Worm (Caenorhabditis elegans) whole organism, early embryonic: ENCODE measurements around the gene C06G4.4.

Source experiments
- B0310.2 ChIP-seq: sonication (generic microtip); optimal IDR thresholded peaks from 2 replicates; lab custom pipeline; 2016; ENCODE audit warnings: mild to moderate bottlenecking, missing genetic modification characterization, missing compliant biosample characterization
- aly-1 ChIP-seq: sonication (generic microtip); optimal IDR thresholded peaks from 2 replicates; lab custom pipeline; 2016; ENCODE audit warnings: missing genetic modification characterization, missing compliant biosample characterization
- ama-1 ChIP-seq: fragments of 150-350 bp; optimal IDR thresholded peaks from 2 replicates; lab custom pipeline; 2014
- ceh-13 ChIP-seq: fragments of 200-800 bp; sonication (Bioruptor generic); optimal IDR thresholded peaks from 2 replicates; lab custom pipeline; 2018; ENCODE audit warnings: mild to moderate bottlenecking, missing genetic modification characterization, missing compliant biosample characterization
- ets-7 ChIP-seq: sonication (generic microtip); optimal IDR thresholded peaks from 2 replicates; lab custom pipeline; 2016; ENCODE audit warnings: missing genotype, missing genetic modification characterization, missing compliant biosample characterization
- flt-1 ChIP-seq: fragments of 200-800 bp; sonication (Bioruptor generic); IDR thresholded peaks from 2 replicates; pipeline ENCODE4 v1.3.6; 2022; ENCODE audit warnings: missing genetic modification characterization, missing compliant biosample characterization
- hmbx-1 ChIP-seq: sonication (generic microtip); optimal IDR thresholded peaks from 2 replicates; lab custom pipeline; 2016; ENCODE audit warnings: mild to moderate bottlenecking, missing genetic modification characterization, missing compliant biosample characterization
- hmg-4 ChIP-seq: fragments of 200-800 bp; sonication (Bioruptor generic); optimal IDR thresholded peaks from 2 replicates; lab custom pipeline; 2018; ENCODE audit warnings: mild to moderate bottlenecking, missing genetic modification characterization, missing compliant biosample characterization
- hnd-1 ChIP-seq: sonication (generic microtip); optimal IDR thresholded peaks from 2 replicates; lab custom pipeline; 2016; ENCODE audit warnings: missing genetic modification characterization, missing compliant biosample characterization
- pes-1 ChIP-seq: fragments of 200-800 bp; sonication (Bioruptor generic); IDR thresholded peaks from 2 replicates; pipeline ENCODE4 v1.3.6; 2022; ENCODE audit warnings: missing genetic modification reagents, missing genetic modification characterization, missing compliant biosample characterization
- scrt-1 ChIP-seq: fragments of 200-800 bp; sonication (Bioruptor generic); IDR thresholded peaks from 2 replicates; pipeline ENCODE4 v1.3.6; 2022; ENCODE audit warnings: missing genetic modification characterization, missing compliant biosample characterization
- tbx-11 ChIP-seq: fragments of 200-800 bp; sonication (Bioruptor generic); IDR thresholded peaks from 2 replicates; pipeline ENCODE4 v1.3.6; 2022; ENCODE audit warnings: missing genetic modification characterization, missing compliant biosample characterization
- tbx-37 ChIP-seq: fragments of 200-800 bp; sonication (Bioruptor generic); conservative IDR thresholded peaks from 2 replicates; pipeline ENCODE4 v1.3.6; 2022; ENCODE audit warnings: missing genetic modification reagents, missing genetic modification characterization, missing compliant biosample characterization

- TF ChIP-seq ets-7 (tag; lab: Kevin White, UChicago) (no peak), hnd-1 (tag; lab: Kevin White, UChicago) (no peak), tbx-11 (GFP tag; lab: Robert Waterston, UW) (no peak), hmbx-1 (tag; lab: Kevin White, UChicago) (no peak), ceh-13 (no peak), B0310.2 (tag; lab: Kevin White, UChicago) (no peak), tbx-37 (GFP tag; lab: Robert Waterston, UW) (no peak), scrt-1 (no peak), ama-1 (no peak), hmg-4 (GFP tag; lab: Kevin White, UChicago) (no peak), aly-1 (tag; lab: Kevin White, UChicago) (no peak), pes-1 (GFP tag; lab: Robert Waterston, UW) (no peak), flt-1 (GFP tag; lab: Robert Waterston, UW) (no peak)
Observed at ce11 chrIII:7952077-7952765, 25.4 kb downstream of the C06G4.4 start, which contains the start of gene C29E4.15.
